Fruit fly (Drosophila melanogaster) whole organism, embryonic: ENCODE data around the gene CG7408.
A peak's percentile ranks its signal among the peaks of the same experiment; 100 is the strongest.

Experiments used
- Adf1 ChIP-seq: fragments of 200-800 bp; sonication (Bioruptor generic); IDR thresholded peaks from 2 replicates; pipeline ENCODE4 v1.3.6; 2022; ENCODE audit warnings: missing biosample characterization, missing genetic modification characterization
- CG12236 ChIP-seq: fragments of 200-800 bp; sonication (Bioruptor generic); optimal IDR thresholded peaks from 2 replicates; lab custom pipeline; 2016; ENCODE audit warnings: missing biosample characterization, missing genetic modification characterization
- CG12659 ChIP-seq: fragments of 200-800 bp; sonication (Bioruptor generic); optimal IDR thresholded peaks from 3 replicates; lab custom pipeline; 2017; ENCODE audit warnings: mild to moderate bottlenecking, missing biosample characterization, missing genetic modification reagents, missing genetic modification characterization
- CG12942 ChIP-seq: fragments of 200-800 bp; sonication (Bioruptor generic); optimal IDR thresholded peaks from 3 replicates; lab custom pipeline; 2016; ENCODE audit warnings: missing biosample characterization, missing genetic modification characterization
- CG13894 ChIP-seq: fragments of 200-800 bp; sonication (Bioruptor generic); optimal IDR thresholded peaks from 3 replicates; lab custom pipeline; 2018; ENCODE audit warnings: missing biosample characterization, mild to moderate bottlenecking, missing genetic modification characterization, moderate library complexity
- CG15514 ChIP-seq: fragments of 200-800 bp; sonication (Bioruptor generic); optimal IDR thresholded peaks from 3 replicates; lab custom pipeline; 2017; ENCODE audit warnings: missing biosample characterization, missing genetic modification characterization, mild to moderate bottlenecking, moderate library complexity, missing genetic modification reagents
- CG1602 ChIP-seq: fragments of 200-800 bp; sonication (Bioruptor generic); optimal IDR thresholded peaks from 3 replicates; lab custom pipeline; 2016; ENCODE audit warnings: missing biosample characterization, missing genetic modification characterization
- CG16813 ChIP-seq: fragments of 200-800 bp; sonication (Bioruptor generic); IDR thresholded peaks from 3 replicates; pipeline ENCODE4 v1.3.6; 2022; ENCODE audit warnings: missing biosample characterization, missing genetic modification characterization; ENCODE audit not compliant: partially characterized antibody
- CG2129 ChIP-seq: fragments of 200-800 bp; sonication (Bioruptor generic); IDR thresholded peaks from 2 replicates; pipeline ENCODE4 v1.3.6; 2022; ENCODE audit warnings: missing biosample characterization, missing genetic modification characterization; ENCODE audit not compliant: partially characterized antibody
- CG31388 ChIP-seq: fragments of 200-800 bp; sonication (Bioruptor generic); optimal IDR thresholded peaks from 2 replicates; lab custom pipeline; 2016; ENCODE audit warnings: missing biosample characterization, missing genetic modification characterization
- CG34224 ChIP-seq: fragments of 200-800 bp; sonication (Bioruptor generic); IDR thresholded peaks from 3 replicates; pipeline ENCODE4 v1.3.6; 2022; ENCODE audit warnings: missing biosample characterization, missing genetic modification characterization; ENCODE audit not compliant: partially characterized antibody
- CG3726 ChIP-seq: fragments of 200-800 bp; sonication (Bioruptor generic); IDR thresholded peaks from 3 replicates; pipeline ENCODE4, ENCODE4 v1.3.6; 2022; ENCODE audit warnings: missing biosample characterization, missing genetic modification characterization
- CG3838 ChIP-seq: fragments of 200-800 bp; sonication (Bioruptor generic); optimal IDR thresholded peaks from 3 replicates; lab custom pipeline; 2016; ENCODE audit warnings: missing biosample characterization, missing genetic modification characterization
- CG3847 ChIP-seq: fragments of 200-800 bp; sonication (Bioruptor generic); IDR thresholded peaks from 2 replicates; pipeline ENCODE4 v1.3.6; 2022; ENCODE audit warnings: missing biosample characterization, missing genetic modification characterization
- CG6854 ChIP-seq: fragments of 200-800 bp; sonication (Bioruptor generic); optimal IDR thresholded peaks from 3 replicates; lab custom pipeline; 2017; ENCODE audit warnings: missing biosample characterization, mild to moderate bottlenecking, missing genetic modification characterization
- CG9797 ChIP-seq: fragments of 200-800 bp; sonication (Bioruptor generic); optimal IDR thresholded peaks from 3 replicates; lab custom pipeline; 2018; ENCODE audit warnings: missing biosample characterization, mild to moderate bottlenecking, missing genetic modification characterization
- CHES-1-like ChIP-seq: fragments of 200-800 bp; sonication (Bioruptor generic); optimal IDR thresholded peaks from 2 replicates; lab custom pipeline; 2016; ENCODE audit warnings: missing biosample characterization, missing genetic modification characterization
- CTCF ChIP-seq: fragments of 200-800 bp; sonication (Bioruptor generic); optimal IDR thresholded peaks from 2 replicates; lab custom pipeline; 2017; ENCODE audit warnings: missing biosample characterization, mild to moderate bottlenecking, missing genetic modification characterization, moderate library complexity
- HLH4C ChIP-seq: fragments of 200-800 bp; sonication (Bioruptor generic); IDR thresholded peaks from 3 replicates; pipeline ENCODE4 v1.3.6; 2022; ENCODE audit warnings: missing biosample characterization, missing genetic modification characterization; ENCODE audit not compliant: partially characterized antibody
- Hmr ChIP-seq: fragments of 200-800 bp; sonication (Bioruptor generic); optimal IDR thresholded peaks from 3 replicates; lab custom pipeline; 2017; ENCODE audit warnings: mild to moderate bottlenecking, missing biosample characterization, missing genetic modification reagents, missing genetic modification characterization
- MESR4 ChIP-seq: fragments of 200-800 bp; sonication (Bioruptor generic); optimal IDR thresholded peaks from 2 replicates; lab custom pipeline; 2018; ENCODE audit warnings: missing biosample characterization, mild to moderate bottlenecking, missing genetic modification characterization, moderate library complexity
- Mes4 ChIP-seq: fragments of 200-800 bp; sonication (Bioruptor generic); optimal IDR thresholded peaks from 2 replicates; lab custom pipeline; 2016; ENCODE audit warnings: missing biosample characterization, missing genetic modification characterization
- Mrtf ChIP-seq: fragments of 200-800 bp; sonication (Bioruptor generic); IDR thresholded peaks from 3 replicates; pipeline ENCODE4 v1.3.6; 2022; ENCODE audit warnings: missing biosample characterization, missing genetic modification characterization
- NFAT ChIP-seq: fragments of 200-800 bp; sonication (Bioruptor generic); IDR thresholded peaks from 2 replicates; pipeline ENCODE4 v1.3.6; 2022; ENCODE audit warnings: missing biosample characterization, missing genetic modification characterization
- Rx ChIP-seq: fragments of 200-800 bp; sonication (Bioruptor generic); IDR thresholded peaks from 2 replicates; pipeline ENCODE4 v1.3.6; 2022; ENCODE audit warnings: missing biosample characterization, missing genetic modification characterization
- Scr ChIP-seq: fragments of 200-800 bp; sonication (Bioruptor generic); IDR thresholded peaks from 2 replicates; pipeline ENCODE4 v1.3.6; 2022; ENCODE audit warnings: missing biosample characterization, missing genetic modification characterization; ENCODE audit not compliant: partially characterized antibody
- ara ChIP-seq: fragments of 200-800 bp; sonication (Bioruptor generic); IDR thresholded peaks from 2 replicates; pipeline ENCODE4 v1.3.6; 2022; ENCODE audit warnings: missing biosample characterization, missing genetic modification characterization
- ato ChIP-seq: fragments of 200-800 bp; sonication (Bioruptor generic); IDR thresholded peaks from 2 replicates; pipeline ENCODE4 v1.3.6; 2022; ENCODE audit warnings: missing biosample characterization, missing genetic modification characterization; ENCODE audit not compliant: partially characterized antibody
- az2 ChIP-seq: fragments of 200-800 bp; sonication (Bioruptor generic); optimal IDR thresholded peaks from 3 replicates; lab custom pipeline; 2016; ENCODE audit warnings: missing biosample characterization, missing genetic modification characterization
- bbx ChIP-seq: fragments of 200-800 bp; sonication (Bioruptor generic); IDR thresholded peaks from 2 replicates; pipeline ENCODE4 v1.3.6; 2022; ENCODE audit warnings: missing biosample characterization, missing genetic modification characterization; ENCODE audit not compliant: partially characterized antibody
- ci ChIP-seq: fragments of 200-800 bp; sonication (Bioruptor generic); IDR thresholded peaks from 3 replicates; pipeline ENCODE4 v1.3.6; 2022; ENCODE audit warnings: missing biosample characterization, missing genetic modification characterization
- crol ChIP-seq: fragments of 200-800 bp; sonication (Bioruptor generic); IDR thresholded peaks from 2 replicates; pipeline ENCODE4 v1.3.6; 2022; ENCODE audit warnings: missing biosample characterization, missing genetic modification characterization
- cwo ChIP-seq: fragments of 200-800 bp; sonication (Bioruptor generic); optimal IDR thresholded peaks from 3 replicates; lab custom pipeline; 2017; ENCODE audit warnings: missing biosample characterization, missing genetic modification characterization, mild to moderate bottlenecking, moderate library complexity, missing genetic modification reagents
- dan ChIP-seq: fragments of 200-800 bp; sonication (Bioruptor generic); IDR thresholded peaks from 2 replicates; pipeline ENCODE4 v1.3.6; 2022; ENCODE audit warnings: missing biosample characterization, missing genetic modification characterization
- dm ChIP-seq: fragments of 200-800 bp; sonication (Bioruptor generic); optimal IDR thresholded peaks from 3 replicates; lab custom pipeline; 2016; ENCODE audit warnings: missing biosample characterization, missing genetic modification characterization
- eve ChIP-seq, 2 experiments: fragments of >200 bp; optimal IDR thresholded peaks; 2 replicates each; lab custom pipeline; 2017; ENCODE audit warnings: missing biosample characterization in 2 of 2, missing genetic modification characterization in 2 of 2
- hth ChIP-seq: fragments of >200 bp; optimal IDR thresholded peaks from 2 replicates; lab custom pipeline; 2017; ENCODE audit warnings: inconsistent platforms
- lab ChIP-seq: fragments of 200-800 bp; sonication (Bioruptor generic); optimal IDR thresholded peaks from 3 replicates; lab custom pipeline; 2017; ENCODE audit warnings: missing biosample characterization, missing genetic modification characterization, mild to moderate bottlenecking, moderate library complexity, missing genetic modification reagents
- lola ChIP-seq, 3 experiments: fragments of >200 bp in 2 of 3; fragments of 200-800 bp in 1 of 3; sonication (Bioruptor generic) in 1 of 3; optimal IDR thresholded peaks; 2 replicates each; lab custom pipeline; 2017 to 2019; ENCODE audit warnings: missing biosample characterization in 3 of 3, missing genetic modification characterization in 3 of 3, mild to moderate bottlenecking in 1 of 3, moderate library complexity in 1 of 3
- nerfin-2 ChIP-seq: fragments of 200-800 bp; sonication (Bioruptor generic); IDR thresholded peaks from 2 replicates; pipeline ENCODE4 v1.3.6; 2022; ENCODE audit warnings: missing biosample characterization, missing genetic modification characterization; ENCODE audit not compliant: partially characterized antibody
- p53 ChIP-seq: fragments of 200-800 bp; sonication (Bioruptor generic); optimal IDR thresholded peaks from 2 replicates; lab custom pipeline; 2016; ENCODE audit warnings: missing biosample characterization, missing genetic modification characterization
- pros ChIP-seq: fragments of 200-800 bp; sonication (Bioruptor generic); optimal IDR thresholded peaks from 3 replicates; lab custom pipeline; 2019; ENCODE audit warnings: missing biosample characterization, mild to moderate bottlenecking, missing genetic modification characterization, moderate library complexity
- so ChIP-seq: fragments of 200-800 bp; sonication (Bioruptor generic); IDR thresholded peaks from 3 replicates; pipeline ENCODE4 v1.3.6; 2022; ENCODE audit warnings: missing biosample characterization, missing genetic modification characterization
- sr ChIP-seq: fragments of 200-800 bp; sonication (Bioruptor generic); IDR thresholded peaks from 3 replicates; pipeline ENCODE4 v1.3.6; 2022; ENCODE audit warnings: missing biosample characterization, missing genetic modification characterization
- sug ChIP-seq: fragments of 200-800 bp; optimal IDR thresholded peaks from 2 replicates; lab custom pipeline; 2019; ENCODE audit warnings: missing biosample characterization, mild to moderate bottlenecking, missing genetic modification characterization, moderate library complexity
- tgo ChIP-seq: fragments of 200-800 bp; sonication (Bioruptor generic); IDR thresholded peaks from 3 replicates; pipeline ENCODE4 v1.3.6; 2022; ENCODE audit warnings: missing biosample characterization, missing genetic modification characterization
- tin ChIP-seq: fragments of 200-800 bp; sonication (Bioruptor generic); optimal IDR thresholded peaks from 3 replicates; lab custom pipeline; 2016; ENCODE audit warnings: missing biosample characterization, missing genetic modification characterization
- tna ChIP-seq: fragments of 200-800 bp; sonication (Bioruptor generic); IDR thresholded peaks from 2 replicates; pipeline ENCODE4 v1.3.6; 2022; ENCODE audit warnings: missing biosample characterization, missing genetic modification characterization; ENCODE audit not compliant: partially characterized antibody
- vvl ChIP-seq: fragments of 200-800 bp; sonication (Bioruptor generic); IDR thresholded peaks from 2 replicates; pipeline ENCODE4 v1.3.6; 2022; ENCODE audit warnings: missing biosample characterization, missing genetic modification characterization
- wek ChIP-seq: fragments of 200-800 bp; sonication (Bioruptor generic); optimal IDR thresholded peaks from 3 replicates; lab custom pipeline; 2018; ENCODE audit warnings: missing biosample characterization, mild to moderate bottlenecking, missing genetic modification characterization, moderate library complexity

The CG7408 gene

DNA sequence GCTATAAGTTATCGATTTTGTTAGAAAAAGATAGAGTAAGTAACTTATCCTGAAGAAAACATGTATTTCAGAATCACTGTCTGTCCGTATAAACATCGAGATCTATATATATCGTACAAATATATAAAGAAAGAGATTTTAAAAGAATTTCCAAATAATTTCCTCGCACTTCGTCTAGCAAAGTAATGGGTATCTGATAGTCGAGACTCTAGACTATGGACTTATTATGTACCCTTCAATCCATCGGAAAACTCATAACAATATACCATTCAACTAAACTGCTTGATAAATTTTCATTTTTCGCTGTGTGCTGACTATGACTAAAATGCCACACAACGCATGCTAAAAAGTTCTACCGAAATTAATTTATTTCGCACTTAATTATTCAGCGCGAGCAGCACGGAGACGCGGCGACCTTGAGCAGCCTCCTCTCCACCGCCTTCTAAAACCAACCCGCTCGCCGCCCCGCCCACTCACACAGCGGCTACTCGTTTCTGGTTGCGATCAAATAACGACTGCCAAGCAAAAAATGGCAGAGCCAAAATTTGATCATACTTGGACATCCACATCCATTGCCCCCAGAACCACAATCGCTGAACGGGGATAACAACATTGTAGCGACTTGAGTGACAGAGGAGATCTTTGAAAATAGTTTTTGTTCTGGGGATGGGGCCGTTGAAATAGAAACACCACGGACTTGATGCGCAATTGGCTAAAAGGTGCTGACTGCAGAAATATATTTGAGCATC, 37.1 kb downstream of the CG7408 start (continued):
- TF ChIP-seq p53 (GFP tag; lab: Kevin White, UChicago), result no peak
- TF ChIP-seq nerfin-2, result peak; percentile 17; the same call in 1 of the 2 replicates
- no peak for TF ChIP-seq eve (GFP tag; optimal IDR thresholded peaks at IDR 0.05; lab: Kevin White, UChicago)
- TF ChIP-seq CG34224 (GFP tag; lab: Robert Waterston, UW), result peak; percentile 55; the same call in 1 of the 3 replicates
- no peak for TF ChIP-seq so (GFP tag; lab: Robert Waterston, UW)
- no peak for TF ChIP-seq hth (lab: Kevin White, UChicago)
- TF ChIP-seq CTCF (GFP tag; lab: Kevin White, UChicago), result no peak
- no peak for TF ChIP-seq CG3847 (GFP tag; lab: Robert Waterston, UW)
- peak; percentile 57; the same call in 1 of the 2 replicates for TF ChIP-seq tna (GFP tag; lab: Robert Waterston, UW)
- TF ChIP-seq wek (GFP tag; lab: Kevin White, UChicago), result no peak
- no peak for TF ChIP-seq pros (GFP tag; lab: Kevin White, UChicago)
- TF ChIP-seq CG13894 (tag; lab: Kevin White, UChicago), result peak; percentile 3
- no peak for TF ChIP-seq tgo (GFP tag; lab: Robert Waterston, UW)
- TF ChIP-seq bbx (GFP tag; lab: Robert Waterston, UW), result no peak
- TF ChIP-seq CG12236 (GFP tag; lab: Kevin White, UChicago), result no peak
- no peak for TF ChIP-seq ci
- TF ChIP-seq CG9797 (GFP tag; lab: Kevin White, UChicago), result no peak
- TF ChIP-seq dan (GFP tag; lab: Robert Waterston, UW), result no peak
- TF ChIP-seq lola (GFP tag; optimal IDR thresholded peaks at IDR 0.05; lab: Kevin White, UChicago), result no peak
- no peak for TF ChIP-seq ara (GFP tag; lab: Robert Waterston, UW)
- peak; percentile 24 for TF ChIP-seq cwo (GFP tag; lab: Kevin White, UChicago)
- no peak for TF ChIP-seq CG31388
- no peak for TF ChIP-seq Mes4 (GFP tag; lab: Kevin White, UChicago)
- no peak for TF ChIP-seq MESR4 (GFP tag; lab: Kevin White, UChicago)
- TF ChIP-seq lab, result peak; percentile 23
- no peak for TF ChIP-seq sug (tag; lab: Kevin White, UChicago)
- no peak for TF ChIP-seq dm (GFP tag; lab: Kevin White, UChicago)
- no peak for TF ChIP-seq az2 (GFP tag; lab: Kevin White, UChicago)
- TF ChIP-seq CG3838, result no peak
- no peak for TF ChIP-seq Rx (GFP tag; lab: Robert Waterston, UW)
- no peak for TF ChIP-seq crol
- no peak for TF ChIP-seq Mrtf
- no peak for TF ChIP-seq sr
- TF ChIP-seq NFAT, result no peak
- TF ChIP-seq Adf1 (GFP tag; lab: Robert Waterston, UW), result no peak
- peak; percentile 60 for TF ChIP-seq CG16813 (GFP tag; lab: Robert Waterston, UW)
- TF ChIP-seq CG15514 (GFP tag; lab: Kevin White, UChicago), result no peak
- peak; percentile 39; the same call in 1 of the 2 replicates for TF ChIP-seq Scr (GFP tag; lab: Robert Waterston, UW)
- no peak for TF ChIP-seq CG12942
- TF ChIP-seq vvl (GFP tag; lab: Robert Waterston, UW), result 0 out of 2 replicates have a peak, but pooled peaks have one; percentile 7
- no peak for TF ChIP-seq CG3726 (GFP tag; lab: Robert Waterston, UW)
- no peak for TF ChIP-seq CG1602 (GFP tag; lab: Kevin White, UChicago)
- TF ChIP-seq CG12659 (GFP tag; lab: Kevin White, UChicago), result no peak
- no peak for TF ChIP-seq CHES-1-like (GFP tag; lab: Kevin White, UChicago)
- TF ChIP-seq CG6854, result no peak
- TF ChIP-seq tin (GFP tag; lab: Kevin White, UChicago), result no peak
- TF ChIP-seq Hmr (GFP tag; lab: Kevin White, UChicago), result no peak
- peak; percentile 42; the same call in 1 of the 2 replicates for TF ChIP-seq ato (GFP tag; lab: Robert Waterston, UW)
- TF ChIP-seq HLH4C (GFP tag; lab: Robert Waterston, UW), result peak; percentile 72
- TF ChIP-seq CG2129 (GFP tag; lab: Robert Waterston, UW), result no peak
